Fruit fly (Drosophila melanogaster) whole organism, embryonic: ENCODE data around the gene CG3625.

ENCODE experiments used
- Aef1 ChIP-seq: fragments of 200-800 bp; sonication (Bioruptor generic); IDR thresholded peaks from 3 replicates; pipeline ENCODE4 v1.3.6; 2022; ENCODE audit warnings: missing biosample characterization, missing genetic modification characterization
- Atf-2 ChIP-seq: fragments of 200-800 bp; sonication (Bioruptor generic); optimal IDR thresholded peaks from 2 replicates; lab custom pipeline; 2016; ENCODE audit warnings: missing biosample characterization, missing genetic modification characterization
- CG10366 ChIP-seq: fragments of 200-800 bp; sonication (Bioruptor generic); IDR thresholded peaks from 2 replicates; pipeline ENCODE4 v1.3.6; 2022; ENCODE audit warnings: missing biosample characterization, missing genetic modification characterization
- CG10462 ChIP-seq: fragments of 200-800 bp; sonication (Bioruptor generic); optimal IDR thresholded peaks from 2 replicates; lab custom pipeline; 2016; ENCODE audit warnings: missing biosample characterization, missing genetic modification characterization
- CG10565 ChIP-seq: fragments of 200-800 bp; sonication (Bioruptor generic); optimal IDR thresholded peaks from 3 replicates; lab custom pipeline; 2016; ENCODE audit warnings: missing biosample characterization, mild to moderate bottlenecking, missing genetic modification characterization
- CG11247 ChIP-seq: fragments of 200-800 bp; sonication (Bioruptor generic); IDR thresholded peaks from 2 replicates; pipeline ENCODE4 v1.3.6; 2022; ENCODE audit warnings: missing biosample characterization, missing genetic modification characterization
- CG12104 ChIP-seq: fragments of 200-800 bp; sonication (Bioruptor generic); optimal IDR thresholded peaks from 3 replicates; lab custom pipeline; 2016; ENCODE audit warnings: missing biosample characterization, missing genetic modification characterization
- CG12155 ChIP-seq: fragments of 200-800 bp; sonication (Bioruptor generic); optimal IDR thresholded peaks from 3 replicates; lab custom pipeline; 2016; ENCODE audit warnings: missing biosample characterization, missing genetic modification characterization
- CG12236 ChIP-seq: fragments of 200-800 bp; sonication (Bioruptor generic); optimal IDR thresholded peaks from 2 replicates; lab custom pipeline; 2016; ENCODE audit warnings: missing biosample characterization, missing genetic modification characterization
- CG15479 ChIP-seq: fragments of 200-800 bp; sonication (Bioruptor generic); optimal IDR thresholded peaks from 3 replicates; lab custom pipeline; 2019; ENCODE audit warnings: missing biosample characterization, mild to moderate bottlenecking, missing genetic modification characterization, moderate library complexity
- CG17802 ChIP-seq: fragments of 200-800 bp; sonication (Bioruptor generic); optimal IDR thresholded peaks from 2 replicates; lab custom pipeline; 2018; ENCODE audit warnings: missing biosample characterization, mild to moderate bottlenecking, missing genetic modification characterization, moderate library complexity
- CG2199 ChIP-seq: fragments of 200-800 bp; sonication (Bioruptor generic); IDR thresholded peaks from 3 replicates; pipeline ENCODE4 v1.3.6; 2022; ENCODE audit warnings: missing biosample characterization, missing genetic modification characterization
- CG2678 ChIP-seq: fragments of 200-800 bp; sonication (Bioruptor generic); optimal IDR thresholded peaks from 3 replicates; lab custom pipeline; 2019; ENCODE audit warnings: missing biosample characterization, mild to moderate bottlenecking, missing genetic modification characterization, moderate library complexity
- CG30403 ChIP-seq: fragments of 200-800 bp; sonication (Bioruptor generic); optimal IDR thresholded peaks from 3 replicates; lab custom pipeline; 2016; ENCODE audit warnings: missing biosample characterization, missing genetic modification characterization
- CG30431 ChIP-seq: fragments of 200-800 bp; sonication (Bioruptor generic); optimal IDR thresholded peaks from 2 replicates; lab custom pipeline; 2017; ENCODE audit warnings: missing biosample characterization, missing genetic modification characterization
- CG3065 ChIP-seq: fragments of 200-800 bp; sonication (Bioruptor generic); optimal IDR thresholded peaks from 2 replicates; lab custom pipeline; 2016; ENCODE audit warnings: missing biosample characterization, missing genetic modification characterization
- CG31388 ChIP-seq: fragments of 200-800 bp; sonication (Bioruptor generic); optimal IDR thresholded peaks from 2 replicates; lab custom pipeline; 2016; ENCODE audit warnings: missing biosample characterization, missing genetic modification characterization
- CG4854 ChIP-seq: fragments of 200-800 bp; sonication (Bioruptor generic); optimal IDR thresholded peaks from 2 replicates; lab custom pipeline; 2016; ENCODE audit warnings: missing biosample characterization, missing genetic modification characterization, inconsistent platforms
- CG6813 ChIP-seq: fragments of 200-800 bp; sonication (Bioruptor generic); optimal IDR thresholded peaks from 2 replicates; lab custom pipeline; 2017; ENCODE audit warnings: missing biosample characterization, missing genetic modification characterization, mild to moderate bottlenecking, moderate library complexity, missing genetic modification reagents
- CG8944 ChIP-seq: fragments of 200-800 bp; sonication (Bioruptor generic); optimal IDR thresholded peaks from 3 replicates; lab custom pipeline; 2016; ENCODE audit warnings: missing biosample characterization, missing genetic modification characterization
- D ChIP-seq, 2 experiments: fragments of 200-800 bp in 1 of 2; fragments of >200 bp in 1 of 2; sonication (Bioruptor generic) in 1 of 2; optimal IDR thresholded peaks; 2 replicates in 1 of 2; 3 replicates in 1 of 2; lab custom pipeline; 2017; ENCODE audit warnings: mild to moderate bottlenecking in 1 of 2, missing biosample characterization in 1 of 2, missing genetic modification characterization in 1 of 2, missing genetic modification reagents in 1 of 2
- E2f1 ChIP-seq: fragments of 200-800 bp; sonication (Bioruptor generic); IDR thresholded peaks from 2 replicates; pipeline ENCODE4 v1.3.6; 2022; ENCODE audit warnings: missing biosample characterization, missing genetic modification characterization
- Eip74EF ChIP-seq, 2 experiments: fragments of 200-800 bp in 1 of 2; fragments of >200 bp in 1 of 2; sonication (Bioruptor generic) in 1 of 2; optimal IDR thresholded peaks; 2 replicates each; lab custom pipeline; 2017 to 2019; ENCODE audit warnings: missing biosample characterization in 2 of 2, missing genetic modification characterization in 2 of 2, mild to moderate bottlenecking in 1 of 2, moderate library complexity in 1 of 2
- Fer3 ChIP-seq: fragments of 200-800 bp; sonication (Bioruptor generic); optimal IDR thresholded peaks from 2 replicates; lab custom pipeline; 2018; ENCODE audit warnings: missing biosample characterization, mild to moderate bottlenecking, missing genetic modification characterization, moderate library complexity
- Hr78 ChIP-seq, 2 experiments: fragments of 200-800 bp in 1 of 2; fragments of >200 bp in 1 of 2; sonication (Bioruptor generic) in 1 of 2; optimal IDR thresholded peaks; 2 replicates each; lab custom pipeline; 2017 to 2019; ENCODE audit warnings: missing biosample characterization in 2 of 2, missing genetic modification characterization in 2 of 2, mild to moderate bottlenecking in 1 of 2, moderate library complexity in 1 of 2
- MTF-1 ChIP-seq: fragments of 200-800 bp; sonication (Bioruptor generic); optimal IDR thresholded peaks from 2 replicates; lab custom pipeline; 2018; ENCODE audit warnings: missing biosample characterization, mild to moderate bottlenecking, missing genetic modification characterization, borderline replicate concordance
- Ravus ChIP-seq: fragments of 200-800 bp; sonication (Bioruptor generic); IDR thresholded peaks from 2 replicates; pipeline ENCODE4 v1.3.6; 2022; ENCODE audit warnings: missing biosample characterization, missing genetic modification characterization
- Rx ChIP-seq: fragments of 200-800 bp; sonication (Bioruptor generic); IDR thresholded peaks from 2 replicates; pipeline ENCODE4 v1.3.6; 2022; ENCODE audit warnings: missing biosample characterization, missing genetic modification characterization
- Stat92E ChIP-seq, 3 experiments: fragments of >200 bp in 2 of 3; fragments of 200-800 bp in 1 of 3; sonication (Bioruptor generic) in 1 of 3; optimal IDR thresholded peaks; 2 replicates each; lab custom pipeline; 2017 to 2019; ENCODE audit warnings: missing biosample characterization in 3 of 3, missing genetic modification characterization in 3 of 3, mild to moderate bottlenecking in 1 of 3, moderate library complexity in 1 of 3
- al ChIP-seq: fragments of 200-800 bp; sonication (Bioruptor generic); IDR thresholded peaks from 2 replicates; pipeline ENCODE4 v1.3.6; 2022; ENCODE audit warnings: missing biosample characterization, missing genetic modification characterization
- ase ChIP-seq: fragments of 200-800 bp; sonication (Bioruptor generic); IDR thresholded peaks from 3 replicates; pipeline ENCODE4 v1.3.6; 2022; ENCODE audit warnings: missing biosample characterization, missing genetic modification characterization
- ash1 ChIP-seq: fragments of 200-800 bp; sonication (Bioruptor generic); optimal IDR thresholded peaks from 2 replicates; lab custom pipeline; 2018; ENCODE audit warnings: missing biosample characterization, mild to moderate bottlenecking, missing genetic modification characterization
- bowl ChIP-seq: fragments of 200-800 bp; sonication (Bioruptor generic); IDR thresholded peaks from 2 replicates; pipeline ENCODE4 v1.3.6; 2022; ENCODE audit warnings: missing biosample characterization, missing genetic modification characterization
- cas ChIP-seq: fragments of 200-800 bp; sonication (Bioruptor generic); IDR thresholded peaks from 2 replicates; pipeline ENCODE4 v1.3.6; 2022; ENCODE audit warnings: missing biosample characterization, missing genetic modification characterization
- ci ChIP-seq: fragments of 200-800 bp; sonication (Bioruptor generic); IDR thresholded peaks from 3 replicates; pipeline ENCODE4 v1.3.6; 2022; ENCODE audit warnings: missing biosample characterization, missing genetic modification characterization
- da ChIP-seq: fragments of 200-800 bp; sonication (Bioruptor generic); optimal IDR thresholded peaks from 2 replicates; lab custom pipeline; 2016; ENCODE audit warnings: missing biosample characterization, missing genetic modification characterization
- dimm ChIP-seq: fragments of 200-800 bp; sonication (Bioruptor generic); IDR thresholded peaks from 2 replicates; pipeline ENCODE4 v1.3.6; 2022; ENCODE audit warnings: missing biosample characterization, missing genetic modification characterization
- ems ChIP-seq: fragments of 200-800 bp; sonication (Bioruptor generic); optimal IDR thresholded peaks from 3 replicates; lab custom pipeline; 2016; ENCODE audit warnings: missing biosample characterization, missing genetic modification characterization
- esg ChIP-seq: fragments of 200-800 bp; sonication (Bioruptor generic); conservative IDR thresholded peaks from 2 replicates; pipeline ENCODE4 v1.3.6; 2022; ENCODE audit warnings: missing biosample characterization, missing genetic modification characterization
- fd102C ChIP-seq: fragments of 200-800 bp; sonication (Bioruptor generic); optimal IDR thresholded peaks from 2 replicates; lab custom pipeline; 2018; ENCODE audit warnings: missing biosample characterization, mild to moderate bottlenecking, missing genetic modification characterization, moderate library complexity
- gcm2 ChIP-seq: fragments of 200-800 bp; sonication (Bioruptor generic); optimal IDR thresholded peaks from 2 replicates; lab custom pipeline; 2016; ENCODE audit warnings: missing biosample characterization, missing genetic modification characterization
- kah ChIP-seq: fragments of 200-800 bp; sonication (Bioruptor generic); optimal IDR thresholded peaks from 2 replicates; lab custom pipeline; 2018; ENCODE audit warnings: missing biosample characterization, mild to moderate bottlenecking, missing genetic modification characterization
- knrl ChIP-seq: fragments of 200-800 bp; sonication (Bioruptor generic); IDR thresholded peaks from 3 replicates; pipeline ENCODE4 v1.3.6; 2022; ENCODE audit warnings: missing biosample characterization, missing genetic modification characterization; ENCODE audit not compliant: partially characterized antibody
- mam ChIP-seq: fragments of 200-800 bp; sonication (Bioruptor generic); optimal IDR thresholded peaks from 3 replicates; lab custom pipeline; 2016; ENCODE audit warnings: missing biosample characterization, missing genetic modification characterization
- nom ChIP-seq: fragments of 200-800 bp; sonication (Bioruptor generic); optimal IDR thresholded peaks from 2 replicates; lab custom pipeline; 2017; ENCODE audit warnings: missing biosample characterization, missing genetic modification characterization, mild to moderate bottlenecking, moderate library complexity, missing genetic modification reagents
- oc ChIP-seq: fragments of 200-800 bp; sonication (Bioruptor generic); optimal IDR thresholded peaks from 2 replicates; lab custom pipeline; 2018; ENCODE audit warnings: missing biosample characterization, mild to moderate bottlenecking, missing genetic modification characterization, moderate library complexity
- pita ChIP-seq: fragments of 200-800 bp; sonication (Bioruptor generic); optimal IDR thresholded peaks from 2 replicates; lab custom pipeline; 2017; ENCODE audit warnings: missing biosample characterization, mild to moderate bottlenecking, missing genetic modification characterization
- pum ChIP-seq: fragments of 200-800 bp; sonication (Bioruptor generic); optimal IDR thresholded peaks from 2 replicates; lab custom pipeline; 2016; ENCODE audit warnings: missing biosample characterization, missing genetic modification characterization
- slp2 ChIP-seq: fragments of 200-800 bp; sonication (Bioruptor generic); optimal IDR thresholded peaks from 2 replicates; lab custom pipeline; 2016; ENCODE audit warnings: missing biosample characterization, missing genetic modification characterization
- usp ChIP-seq: fragments of >200 bp; optimal IDR thresholded peaks from 2 replicates; lab custom pipeline; 2017; ENCODE audit warnings: missing biosample characterization, missing genetic modification characterization

Gene CG3625

DNA sequence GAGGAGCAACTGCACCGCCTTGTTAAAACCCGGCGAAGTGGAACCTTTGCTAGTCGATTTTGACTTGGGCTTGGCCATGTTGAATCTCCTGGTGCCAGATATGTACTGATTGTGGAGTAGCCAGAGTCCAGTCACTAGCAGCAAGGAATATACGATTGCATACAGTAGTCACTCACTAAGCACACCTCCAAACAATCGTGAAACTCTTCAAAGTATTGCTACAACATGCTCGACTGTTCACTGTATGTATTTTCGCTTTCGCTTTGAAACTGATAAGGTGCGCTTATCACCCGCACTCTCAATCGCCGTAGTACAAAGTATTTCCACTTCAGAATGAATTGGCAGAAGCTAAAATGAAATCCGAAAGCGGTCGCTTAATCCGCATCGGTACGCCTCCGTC is 5.2 kb downstream of the CG3625 start (continued):
- TF ChIP-seq da (GFP tag; lab: Kevin White, UChicago) (peak; percentile 37), CG10462 (GFP tag; lab: Kevin White, UChicago) (no peak), CG11247 (GFP tag; lab: Robert Waterston, UW) (peak; percentile 77), Ravus (GFP tag; lab: Robert Waterston, UW) (no peak), CG17802 (tag; lab: Kevin White, UChicago) (no peak), Rx (peak; percentile 63; the same call in 1 of the 2 replicates), Atf-2 (GFP tag; lab: Kevin White, UChicago) (peak; percentile 28), Aef1 (GFP tag; lab: Robert Waterston, UW) (peak; percentile 68), ase (GFP tag; lab: Robert Waterston, UW) (peak; percentile 70; the same call in 2 of the 3 replicates), ems (GFP tag; lab: Kevin White, UChicago) (peak; percentile 63), Eip74EF (GFP tag; optimal IDR thresholded peaks at IDR 0.05; lab: Kevin White, UChicago) (no peak), MTF-1 (peak; percentile 62), CG2199 (GFP tag; lab: Robert Waterston, UW) (no peak), fd102C (GFP tag; lab: Kevin White, UChicago) (no peak), kah (GFP tag; lab: Kevin White, UChicago) (no peak), Stat92E (GFP tag; optimal IDR thresholded peaks at IDR 0.05; lab: Kevin White, UChicago) (no peak), Hr78 (GFP tag; optimal IDR thresholded peaks at IDR 0.05; lab: Kevin White, UChicago) (no peak), CG2678 (tag; lab: Kevin White, UChicago) (peak; percentile 72), CG10565 (GFP tag; lab: Kevin White, UChicago) (no peak), bowl (GFP tag; lab: Robert Waterston, UW) (peak; percentile 63; the same call in 1 of the 2 replicates), pum (GFP tag; lab: Kevin White, UChicago) (peak; percentile 51), cas (GFP tag; lab: Robert Waterston, UW) (peak; percentile 58; the same call in 1 of the 2 replicates), dimm (no peak), CG30431 (no peak), esg (GFP tag; lab: Robert Waterston, UW) (peak; percentile 39; the same call in 1 of the 2 replicates), gcm2 (peak; percentile 53), E2f1 (GFP tag; lab: Robert Waterston, UW) (peak; percentile 69), CG4854 (peak; percentile 6), CG3065 (GFP tag; lab: Kevin White, UChicago) (no peak), mam (GFP tag; lab: Kevin White, UChicago) (peak; percentile 84), slp2 (GFP tag; lab: Kevin White, UChicago) (peak; percentile 4), ash1 (GFP tag; lab: Kevin White, UChicago) (peak; percentile 79), al (GFP tag; lab: Robert Waterston, UW) (peak; percentile 55; the same call in 1 of the 2 replicates), CG8944 (peak; percentile 54), ci (GFP tag; lab: Robert Waterston, UW) (peak; percentile 78), CG30403 (GFP tag; lab: Kevin White, UChicago) (peak; percentile 64), Fer3 (peak; percentile 83), CG15479 (GFP tag; lab: Kevin White, UChicago) (no peak), CG10366 (peak; percentile 76), nom (GFP tag; lab: Kevin White, UChicago) (peak; percentile 91), CG31388 (GFP tag; lab: Kevin White, UChicago) (peak; percentile 46), CG12104 (GFP tag; lab: Kevin White, UChicago) (peak; percentile 13), pita (GFP tag; lab: Kevin White, UChicago) (no peak), D (optimal IDR thresholded peaks at IDR 0.05; lab: Kevin White, UChicago) (no peak), D (GFP tag; optimal IDR thresholded peaks at IDR 0.05; lab: Kevin White, UChicago) (no peak), CG12155 (GFP tag; lab: Kevin White, UChicago) (peak; percentile 64), CG12236 (GFP tag; lab: Kevin White, UChicago) (no peak), usp (GFP tag; lab: Kevin White, UChicago) (no peak), knrl (no peak), CG6813 (GFP tag; lab: Kevin White, UChicago) (peak; percentile 59), oc (tag; lab: Kevin White, UChicago) (peak; percentile 27)
